Fruit fly (Drosophila melanogaster): ENCODE measurements around the gene Mrp5.

Gene Mrp5

DNA sequence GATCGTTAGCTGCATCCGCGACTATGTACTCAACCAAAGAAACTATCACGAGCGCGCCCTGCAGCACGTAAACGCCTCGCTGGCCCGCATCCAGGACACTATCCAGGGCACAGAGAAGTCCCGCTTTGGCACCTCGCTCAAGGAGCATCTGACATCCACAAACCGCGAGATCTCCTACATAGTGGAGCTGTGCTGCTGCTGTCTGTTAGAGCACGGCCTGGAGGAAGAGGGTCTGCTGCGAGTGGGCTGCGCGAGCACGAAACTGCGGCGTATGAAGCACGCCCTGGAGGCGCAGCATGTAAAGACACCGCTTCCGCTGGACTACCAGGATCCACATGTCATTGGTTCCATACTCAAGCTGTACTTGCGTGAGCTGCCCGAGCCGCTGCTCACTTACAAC is 35.6 kb upstream of the Mrp5 start:
- no peak for TF ChIP-seq D1 (tag; optimal IDR thresholded peaks at IDR 0.05)
- no peak for TF ChIP-seq fd96Ca (GFP tag; IDR thresholded peaks at IDR 0.05)
- no peak for TF ChIP-seq rn (GFP tag; IDR thresholded peaks at IDR 0.05)
- no peak for TF ChIP-seq EcR (GFP tag; optimal IDR thresholded peaks at IDR 0.05)
- no peak for TF ChIP-seq CG8301 (tag; optimal IDR thresholded peaks at IDR 0.05)
- TF ChIP-seq gl (tag; optimal IDR thresholded peaks at IDR 0.05) = no peak
- TF ChIP-seq CG34367 (tag; optimal IDR thresholded peaks at IDR 0.05) = no peak

DNA sequence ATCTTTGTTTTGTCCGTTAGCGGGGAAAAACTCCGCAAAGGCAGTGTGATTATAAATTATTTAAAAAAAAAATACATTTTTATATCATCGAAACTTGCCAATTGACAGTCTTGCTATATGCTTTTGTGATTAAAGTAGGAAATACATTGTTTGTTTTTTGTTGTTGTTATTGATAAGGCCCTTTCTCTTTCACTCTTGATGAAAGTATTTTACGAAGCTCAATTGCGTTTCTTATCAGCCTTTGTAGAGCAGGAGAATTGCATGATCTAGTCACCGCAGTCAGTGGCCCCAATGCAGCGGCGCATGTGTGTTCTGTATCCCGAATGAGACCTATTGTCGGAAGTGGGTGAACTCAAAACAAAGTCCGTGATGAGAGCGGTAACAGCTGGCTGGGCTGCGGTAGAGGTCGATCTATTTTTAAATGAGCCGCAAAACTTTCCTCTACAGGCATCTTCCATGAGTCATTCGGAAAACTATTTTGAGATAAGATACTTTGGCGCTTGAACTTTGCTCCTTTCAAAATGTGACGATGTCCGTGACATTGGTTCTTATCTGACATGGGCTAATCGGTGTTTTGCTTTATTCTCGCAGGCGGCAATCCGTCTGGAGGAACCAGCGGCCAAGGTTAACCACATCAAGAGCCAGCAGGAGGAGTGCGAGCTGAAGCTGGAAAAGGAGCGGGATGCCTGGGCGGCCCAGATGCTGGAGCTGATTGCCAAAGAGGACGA is 35.0 kb upstream of the Mrp5 start:
- TF ChIP-seq CG13204 (GFP tag; optimal IDR thresholded peaks at IDR 0.05) (no peak), rn (GFP tag; IDR thresholded peaks at IDR 0.05) (no peak), CG8159 (tag; optimal IDR thresholded peaks at IDR 0.05) (no peak), CG10348 (GFP tag; IDR thresholded peaks at IDR 0.05) (no peak), Ets98B (GFP tag; IDR thresholded peaks at IDR 0.05) (no peak), CG14655 (GFP tag; optimal IDR thresholded peaks at IDR 0.05) (peak; percentile 45), CG17806 (tag; optimal IDR thresholded peaks at IDR 0.05) (no peak), CG15710 (tag; optimal IDR thresholded peaks at IDR 0.05) (no peak), gl (tag; optimal IDR thresholded peaks at IDR 0.05) (peak; percentile 36), D1 (tag; optimal IDR thresholded peaks at IDR 0.05) (no peak), CG12605 (GFP tag; IDR thresholded peaks at IDR 0.05) (no peak), CG4496 (GFP tag; IDR thresholded peaks at IDR 0.05) (no peak), CG8301 (tag; optimal IDR thresholded peaks at IDR 0.05) (peak; percentile 2), EcR (GFP tag; optimal IDR thresholded peaks at IDR 0.05) (peak; percentile 52), CG9948 (tag; optimal IDR thresholded peaks at IDR 0.05) (no peak), Pif1A (GFP tag; optimal IDR thresholded peaks at IDR 0.05) (peak; percentile 45), Pif1B (GFP tag; optimal IDR thresholded peaks at IDR 0.05) (peak; percentile 40), fd96Ca (GFP tag; IDR thresholded peaks at IDR 0.05) (no peak), Snoo (tag; optimal IDR thresholded peaks at IDR 0.05) (no peak), CG32121 (GFP tag; IDR thresholded peaks at IDR 0.05) (no peak), CG34367 (tag; optimal IDR thresholded peaks at IDR 0.05) (no peak)

DNA sequence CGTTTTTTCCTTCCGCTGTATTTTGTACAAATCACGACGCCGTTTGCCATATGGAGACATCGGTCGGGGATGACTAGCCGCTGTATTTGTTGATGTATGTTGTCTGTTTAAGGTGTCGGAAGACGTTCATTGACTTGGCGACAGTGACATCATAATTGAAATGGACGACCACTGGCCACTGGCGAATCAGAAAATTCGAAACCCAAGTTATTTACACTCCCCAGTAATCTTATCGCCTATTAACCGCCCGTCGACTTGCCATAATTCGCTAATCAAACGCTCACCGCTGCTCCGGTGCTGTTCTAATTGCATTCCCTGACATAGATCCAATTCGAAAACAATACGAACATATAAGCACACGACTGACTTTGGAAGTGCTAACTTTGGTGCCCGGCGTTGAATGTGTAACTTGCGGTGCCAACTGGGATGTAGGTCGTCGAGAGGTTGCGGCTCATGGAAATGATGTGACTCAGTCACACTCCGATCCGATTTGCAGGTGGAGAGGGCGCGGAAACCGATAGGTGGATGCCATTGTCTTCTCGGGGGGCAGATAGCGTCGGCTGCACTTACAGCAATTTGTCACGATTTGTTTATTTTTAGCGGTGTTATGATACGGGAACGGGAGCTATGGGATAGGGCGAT is 34.2 kb upstream of the Mrp5 start:
- TF ChIP-seq CG34367 (tag; optimal IDR thresholded peaks at IDR 0.05) (no peak), EcR (GFP tag; optimal IDR thresholded peaks at IDR 0.05) (no peak), D1 (tag; optimal IDR thresholded peaks at IDR 0.05) (no peak), CG8301 (tag; optimal IDR thresholded peaks at IDR 0.05) (no peak), gl (tag; optimal IDR thresholded peaks at IDR 0.05) (no peak), CG14655 (GFP tag; optimal IDR thresholded peaks at IDR 0.05) (no peak), rn (GFP tag; IDR thresholded peaks at IDR 0.05) (no peak), CG9948 (tag; optimal IDR thresholded peaks at IDR 0.05) (no peak), CG32121 (GFP tag; IDR thresholded peaks at IDR 0.05) (no peak)

DNA sequence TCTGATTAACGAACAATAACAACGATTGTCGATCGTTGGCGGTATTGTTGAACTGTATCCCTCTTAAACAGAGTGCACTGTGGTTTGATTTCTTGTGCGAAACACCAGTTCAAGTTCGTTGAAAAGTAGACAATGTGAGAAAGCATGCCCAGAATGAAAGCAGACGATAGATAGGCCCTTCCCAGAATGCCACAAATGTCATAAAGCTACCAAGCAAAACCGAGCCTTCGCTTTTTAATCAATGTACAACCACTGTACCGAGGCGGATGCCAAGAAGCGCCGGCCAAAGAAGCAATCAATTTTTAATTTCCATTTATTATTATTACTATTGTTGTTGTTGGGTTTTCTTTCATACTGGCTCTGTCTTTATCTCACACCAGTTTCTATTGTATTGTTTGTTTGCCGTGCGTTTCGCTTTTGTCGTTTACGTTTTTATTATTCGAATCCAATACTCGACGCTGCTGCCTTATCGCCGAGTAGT is 33.4 kb upstream of the Mrp5 start:
- TF ChIP-seq CG9948 (tag; optimal IDR thresholded peaks at IDR 0.05) (peak; percentile 68), CG8301 (tag; optimal IDR thresholded peaks at IDR 0.05) (peak; percentile 75), rn (GFP tag; IDR thresholded peaks at IDR 0.05) (peak; percentile 52), CG13204 (GFP tag; optimal IDR thresholded peaks at IDR 0.05) (peak; percentile 10), CG8159 (tag; optimal IDR thresholded peaks at IDR 0.05) (peak; percentile 81), CG10348 (GFP tag; IDR thresholded peaks at IDR 0.05) (peak; percentile 49; the same call in 1 of the 2 replicates), CG34367 (tag; optimal IDR thresholded peaks at IDR 0.05) (peak; percentile 69), CG15710 (tag; optimal IDR thresholded peaks at IDR 0.05) (peak; percentile 75), fd96Ca (GFP tag; IDR thresholded peaks at IDR 0.05) (peak; percentile 90), gl (tag; optimal IDR thresholded peaks at IDR 0.05) (no peak), CG32121 (GFP tag; IDR thresholded peaks at IDR 0.05) (peak; percentile 68; the same call in 1 of the 2 replicates), Pif1B (GFP tag; optimal IDR thresholded peaks at IDR 0.05) (peak; percentile 85), CG12605 (GFP tag; IDR thresholded peaks at IDR 0.05) (peak; percentile 77), Snoo (tag; optimal IDR thresholded peaks at IDR 0.05) (peak; percentile 82), D1 (tag; optimal IDR thresholded peaks at IDR 0.05) (no peak), CG4496 (GFP tag; IDR thresholded peaks at IDR 0.05) (peak; percentile 89), EcR (GFP tag; optimal IDR thresholded peaks at IDR 0.05) (no peak), CG14655 (GFP tag; optimal IDR thresholded peaks at IDR 0.05) (peak; percentile 81), Ets98B (GFP tag; IDR thresholded peaks at IDR 0.05) (peak; percentile 90), Pif1A (GFP tag; optimal IDR thresholded peaks at IDR 0.05) (peak; percentile 83), CG17806 (tag; optimal IDR thresholded peaks at IDR 0.05) (peak; percentile 76)

DNA sequence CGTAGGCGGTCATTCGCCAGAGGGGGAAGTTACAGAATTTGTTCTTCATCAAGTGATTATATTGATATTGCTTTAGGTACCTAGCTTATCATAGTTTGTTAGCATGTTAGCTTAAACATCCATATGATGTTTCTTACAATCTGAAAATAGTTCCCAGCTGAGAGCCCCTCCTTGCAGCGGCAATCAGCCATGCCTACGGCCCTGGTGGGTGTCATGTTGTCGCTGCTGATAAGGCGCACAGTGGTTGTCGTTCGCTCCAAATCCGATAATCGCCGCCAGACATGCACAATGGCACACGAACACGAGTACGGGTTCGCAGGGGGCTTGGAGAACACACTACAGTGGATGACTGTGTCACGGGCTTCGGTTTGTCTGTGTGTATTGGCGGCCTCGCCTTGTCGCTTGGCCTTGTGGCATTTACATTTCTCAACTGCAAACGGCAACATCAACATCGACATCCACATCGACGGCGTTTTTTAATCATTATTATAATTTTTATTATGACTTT is 30.5 kb upstream of the Mrp5 start:
- TF ChIP-seq gl (tag; optimal IDR thresholded peaks at IDR 0.05) (peak; percentile 74), CG4496 (GFP tag; IDR thresholded peaks at IDR 0.05) (peak; percentile 94), CG14655 (GFP tag; optimal IDR thresholded peaks at IDR 0.05) (peak; percentile 83), CG13204 (GFP tag; optimal IDR thresholded peaks at IDR 0.05) (peak; percentile 57), CG12605 (GFP tag; IDR thresholded peaks at IDR 0.05) (peak; percentile 77), CG9948 (tag; optimal IDR thresholded peaks at IDR 0.05) (peak; percentile 78), CG8301 (tag; optimal IDR thresholded peaks at IDR 0.05) (peak; percentile 78), Snoo (tag; optimal IDR thresholded peaks at IDR 0.05) (peak; percentile 87), EcR (GFP tag; optimal IDR thresholded peaks at IDR 0.05) (peak; percentile 49), CG17806 (tag; optimal IDR thresholded peaks at IDR 0.05) (peak; percentile 78), CG15710 (tag; optimal IDR thresholded peaks at IDR 0.05) (peak; percentile 85), rn (GFP tag; IDR thresholded peaks at IDR 0.05) (no peak; the same call in 1 of the 2 replicates), Ets98B (GFP tag; IDR thresholded peaks at IDR 0.05) (peak; percentile 83), CG10348 (GFP tag; IDR thresholded peaks at IDR 0.05) (no peak; the same call in 1 of the 2 replicates), Pif1A (GFP tag; optimal IDR thresholded peaks at IDR 0.05) (peak; percentile 83), fd96Ca (GFP tag; IDR thresholded peaks at IDR 0.05) (peak; percentile 92), D1 (tag; optimal IDR thresholded peaks at IDR 0.05) (no peak), CG34367 (tag; optimal IDR thresholded peaks at IDR 0.05) (peak; percentile 82), CG8159 (tag; optimal IDR thresholded peaks at IDR 0.05) (peak; percentile 84), CG32121 (GFP tag; IDR thresholded peaks at IDR 0.05) (peak; percentile 91), Pif1B (GFP tag; optimal IDR thresholded peaks at IDR 0.05) (peak; percentile 69)

All from whole organism, pupa.